Worm (Caenorhabditis elegans): Measurements from ENCODE around the gene tag-307.

DNA sequence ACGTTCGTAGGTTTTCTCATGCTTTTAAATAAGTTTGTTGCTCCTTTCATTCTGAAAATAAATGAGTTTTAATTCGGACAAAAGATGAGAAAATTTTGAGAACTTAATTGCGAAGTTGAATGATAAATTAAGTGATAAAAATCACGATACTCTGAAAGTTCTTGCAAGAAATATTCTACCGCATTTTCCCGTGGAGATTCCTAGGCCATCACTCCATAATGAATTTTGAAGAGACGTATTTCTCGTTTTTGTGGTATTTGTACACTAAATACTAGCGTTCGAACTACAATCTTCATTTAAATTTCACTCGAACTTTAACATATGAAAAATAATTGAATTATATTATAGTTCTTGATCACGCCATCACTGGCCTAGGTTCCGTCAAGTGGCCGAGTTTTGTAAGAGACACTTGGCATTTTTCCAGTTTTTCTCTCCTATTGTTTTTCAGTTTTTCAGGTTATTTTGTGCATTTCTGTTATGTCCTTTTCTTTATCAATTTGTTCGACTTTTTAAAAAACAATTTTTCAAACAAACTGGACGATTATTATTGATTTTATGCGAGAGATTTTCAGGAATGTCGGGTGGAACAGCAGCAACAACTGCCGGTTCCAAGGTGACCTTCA, 1.5 kb upstream of the tag-307 start, which contains the start of the genes coq-5 and ufm-1:
- TF ChIP-seq blmp-1 (tag; optimal IDR thresholded peaks at IDR 0.05), result no peak
- TF ChIP-seq pha-4 (tag; optimal IDR thresholded peaks at IDR 0.05), result no peak
- TF ChIP-seq flh-1 (GFP tag; optimal IDR thresholded peaks at IDR 0.05), result no peak
- no peak for TF ChIP-seq elt-3 (tag; optimal IDR thresholded peaks at IDR 0.05)
- no peak for TF ChIP-seq snpc-4 (tag; optimal IDR thresholded peaks at IDR 0.05)
- no peak for TF ChIP-seq mab-5 (tag; optimal IDR thresholded peaks at IDR 0.05)
- no peak for TF ChIP-seq hlh-1 (tag; optimal IDR thresholded peaks at IDR 0.05)
- TF ChIP-seq unc-62 (GFP tag; optimal IDR thresholded peaks at IDR 0.05), result no peak
- no peak for TF ChIP-seq lsy-2 (tag; optimal IDR thresholded peaks at IDR 0.05)
- no peak for TF ChIP-seq nhr-28 (tag; optimal IDR thresholded peaks at IDR 0.05)
- no peak for TF ChIP-seq sem-2 (GFP tag; optimal IDR thresholded peaks at IDR 0.05)

Data from whole organism, mixed stage, embryonic.